Fruit fly (Drosophila melanogaster) whole organism, prepupa: ENCODE results near the gene eRF1.
A peak's percentile ranks its signal among the peaks of the same experiment; 100 is the strongest.

Experiments
- CG10631 ChIP-seq: fragments of 200-800 bp; sonication (Bioruptor generic); optimal IDR thresholded peaks from 2 replicates; lab custom pipeline; 2016; ENCODE audit warnings: missing biosample characterization, missing genetic modification characterization
- CG10669 ChIP-seq: fragments of 200-800 bp; sonication (Bioruptor generic); optimal IDR thresholded peaks from 3 replicates; lab custom pipeline; 2018; ENCODE audit warnings: missing biosample characterization, mild to moderate bottlenecking, missing genetic modification characterization, moderate library complexity
- CG11762 ChIP-seq: fragments of 200-800 bp; sonication (Bioruptor generic); optimal IDR thresholded peaks from 3 replicates; lab custom pipeline; 2016; ENCODE audit warnings: missing biosample characterization, missing genetic modification characterization; ENCODE audit not compliant: insufficient read depth
- CG11902 ChIP-seq: fragments of 200-800 bp; sonication (Bioruptor generic); optimal IDR thresholded peaks from 3 replicates; lab custom pipeline; 2016; ENCODE audit warnings: missing biosample characterization, missing genetic modification characterization
- CG15336 ChIP-seq: fragments of 200-800 bp; sonication (Bioruptor generic); IDR thresholded peaks from 2 replicates; pipeline ENCODE4 v1.3.6; 2022; ENCODE audit warnings: missing biosample characterization, missing genetic modification characterization
- CG1621 ChIP-seq: fragments of 200-800 bp; sonication (Bioruptor generic); optimal IDR thresholded peaks from 3 replicates; lab custom pipeline; 2018; ENCODE audit warnings: missing biosample characterization, mild to moderate bottlenecking, missing genetic modification characterization
- CG16779 ChIP-seq: fragments of 200-800 bp; sonication (Bioruptor generic); optimal IDR thresholded peaks from 3 replicates; lab custom pipeline; 2017; ENCODE audit warnings: missing biosample characterization, mild to moderate bottlenecking, missing genetic modification characterization
- CG31627 ChIP-seq: fragments of 200-800 bp; sonication (Bioruptor generic); optimal IDR thresholded peaks from 3 replicates; lab custom pipeline; 2016; ENCODE audit warnings: missing biosample characterization, missing genetic modification characterization
- CG4318 ChIP-seq: fragments of 200-800 bp; sonication (Bioruptor generic); optimal IDR thresholded peaks from 3 replicates; lab custom pipeline; 2017; ENCODE audit warnings: missing biosample characterization, mild to moderate bottlenecking, missing genetic modification characterization
- CG6854 ChIP-seq: fragments of 200-800 bp; sonication (Bioruptor generic); optimal IDR thresholded peaks from 2 replicates; lab custom pipeline; 2017; ENCODE audit warnings: missing biosample characterization, mild to moderate bottlenecking, missing genetic modification characterization
- CG8119 ChIP-seq: fragments of 200-800 bp; sonication (Bioruptor generic); IDR thresholded peaks from 3 replicates; pipeline ENCODE4 v1.3.6; 2022; ENCODE audit warnings: missing biosample characterization, missing genetic modification characterization
- CG8632 ChIP-seq: fragments of 200-800 bp; sonication (Bioruptor generic); optimal IDR thresholded peaks from 3 replicates; lab custom pipeline; 2016; ENCODE audit warnings: missing biosample characterization, missing genetic modification characterization
- CG9139 ChIP-seq: fragments of 200-800 bp; sonication (Bioruptor generic); optimal IDR thresholded peaks from 3 replicates; lab custom pipeline; 2017; ENCODE audit warnings: missing biosample characterization, mild to moderate bottlenecking, missing genetic modification characterization
- Eip75B ChIP-seq: fragments of 200-800 bp; sonication (Bioruptor generic); optimal IDR thresholded peaks from 3 replicates; lab custom pipeline; 2016; ENCODE audit warnings: missing biosample characterization, missing genetic modification characterization
- Eip78C ChIP-seq: fragments of 200-800 bp; sonication (Bioruptor generic); peaks from one replicate; lab custom pipeline; 2016; ENCODE audit warnings: missing biosample characterization, missing genetic modification characterization
- Eip93F ChIP-seq: fragments of 200-800 bp; sonication (Bioruptor generic); optimal IDR thresholded peaks from 2 replicates; lab custom pipeline; 2016; ENCODE audit warnings: missing biosample characterization, mild to moderate bottlenecking, missing genetic modification characterization
- Ets21C ChIP-seq: fragments of 200-800 bp; sonication (Bioruptor generic); optimal IDR thresholded peaks from 3 replicates; lab custom pipeline; 2016; ENCODE audit warnings: missing biosample characterization, missing genetic modification characterization
- Hr39 ChIP-seq: fragments of 200-800 bp; sonication (Bioruptor generic); optimal IDR thresholded peaks from 2 replicates; lab custom pipeline; 2016; ENCODE audit warnings: missing biosample characterization, missing genetic modification characterization
- Lpt ChIP-seq: fragments of 200-800 bp; sonication (Bioruptor generic); optimal IDR thresholded peaks from 3 replicates; lab custom pipeline; 2016; ENCODE audit warnings: missing biosample characterization, missing genetic modification characterization
- Met ChIP-seq: fragments of 200-800 bp; sonication (Bioruptor generic); optimal IDR thresholded peaks from 3 replicates; lab custom pipeline; 2016; ENCODE audit warnings: missing biosample characterization, missing genetic modification characterization
- Smox ChIP-seq: fragments of 200-800 bp; sonication (Bioruptor generic); optimal IDR thresholded peaks from 3 replicates; lab custom pipeline; 2016; ENCODE audit warnings: missing biosample characterization, missing genetic modification characterization
- Sox102F ChIP-seq: fragments of 200-800 bp; sonication (Bioruptor generic); optimal IDR thresholded peaks from 2 replicates; lab custom pipeline; 2016; ENCODE audit warnings: missing biosample characterization, mild to moderate bottlenecking, missing genetic modification characterization
- Sox14 ChIP-seq: fragments of 200-800 bp; sonication (Bioruptor generic); optimal IDR thresholded peaks from 3 replicates; lab custom pipeline; 2016; ENCODE audit warnings: missing biosample characterization, missing genetic modification characterization
- Sox15 ChIP-seq: fragments of 200-800 bp; sonication (Bioruptor generic); optimal IDR thresholded peaks from 3 replicates; lab custom pipeline; 2016; ENCODE audit warnings: missing biosample characterization, missing genetic modification characterization
- dac ChIP-seq: fragments of 200-800 bp; sonication (Bioruptor generic); optimal IDR thresholded peaks from 2 replicates; lab custom pipeline; 2017; ENCODE audit warnings: missing biosample characterization, mild to moderate bottlenecking, missing genetic modification characterization
- esn ChIP-seq: fragments of 200-800 bp; sonication (Bioruptor generic); optimal IDR thresholded peaks from 2 replicates; lab custom pipeline; 2016; ENCODE audit warnings: missing biosample characterization, mild to moderate bottlenecking, missing genetic modification characterization, moderate library complexity
- fd59A ChIP-seq: fragments of 200-800 bp; sonication (Bioruptor generic); optimal IDR thresholded peaks from 2 replicates; lab custom pipeline; 2017; ENCODE audit warnings: missing biosample characterization, mild to moderate bottlenecking, missing genetic modification characterization, missing genetic modification reagents
- fkh ChIP-seq: fragments of 200-800 bp; sonication (Bioruptor generic); optimal IDR thresholded peaks from 3 replicates; lab custom pipeline; 2017; ENCODE audit warnings: missing biosample characterization, mild to moderate bottlenecking, missing genetic modification characterization, moderate library complexity
- lz ChIP-seq: fragments of 200-800 bp; sonication (Bioruptor generic); optimal IDR thresholded peaks from 3 replicates; lab custom pipeline; 2016; ENCODE audit warnings: missing biosample characterization, missing genetic modification characterization
- net ChIP-seq: fragments of 200-800 bp; sonication (Bioruptor generic); optimal IDR thresholded peaks from 3 replicates; lab custom pipeline; 2016; ENCODE audit warnings: missing biosample characterization, missing genetic modification characterization
- svp ChIP-seq: fragments of 200-800 bp; sonication (Bioruptor generic); peaks from one replicate; lab custom pipeline; 2016; ENCODE audit warnings: missing biosample characterization, missing genetic modification characterization
- vri ChIP-seq: fragments of 200-800 bp; sonication (Bioruptor generic); optimal IDR thresholded peaks from 3 replicates; lab custom pipeline; 2016; ENCODE audit warnings: missing biosample characterization, mild to moderate bottlenecking, missing genetic modification characterization

Gene eRF1

dm6 chr3L:20342334-20342733, 5.8 kb upstream of the eRF1 start, which contains the start of gene Spn77Bc:
Spn77Bc (plus strand) TSS chr3L:20342634.
- TF ChIP-seq CG8632 (GFP tag; lab: Kevin White, UChicago) (no peak), CG10631 (GFP tag; lab: Kevin White, UChicago) (no peak), CG11902 (GFP tag; lab: Kevin White, UChicago) (no peak), Met (no peak), Sox15 (no peak), Sox14 (GFP tag; lab: Kevin White, UChicago) (no peak), CG9139 (no peak), net (GFP tag; lab: Kevin White, UChicago) (no peak), Sox102F (no peak), CG4318 (no peak), CG6854 (no peak), Smox (GFP tag; lab: Kevin White, UChicago) (no peak), lz (GFP tag; lab: Kevin White, UChicago) (no peak), CG15336 (GFP tag; lab: Robert Waterston, UW) (no peak)

- TF ChIP-seq dac (GFP tag; lab: Kevin White, UChicago) = no peak
- TF ChIP-seq Eip78C (GFP tag; lab: Kevin White, UChicago) = peak; percentile 35
- TF ChIP-seq, all 60 proteins: peak for 1
These were observed 482 bp downstream of the eRF1 start for dm6 chr3L:20348581-20349093.

- TF ChIP-seq CG16779 (no peak), CG10631 (GFP tag; lab: Kevin White, UChicago) (no peak), CG10669 (GFP tag; lab: Kevin White, UChicago) (no peak), svp (GFP tag; lab: Kevin White, UChicago) (peak; percentile 89), CG15336 (GFP tag; lab: Robert Waterston, UW) (peak; percentile 22; the same call in 1 of the 2 replicates), Eip78C (GFP tag; lab: Kevin White, UChicago) (peak; percentile 73), CG8632 (GFP tag; lab: Kevin White, UChicago) (no peak), vri (GFP tag; lab: Kevin White, UChicago) (peak; percentile 25), Ets21C (no peak), CG8119 (0 out of 3 replicates have a peak, but pooled peaks have one; percentile 32), Eip75B (peak; percentile 13), Sox14 (GFP tag; lab: Kevin White, UChicago) (peak; percentile 87)
These were observed 1.3 kb downstream of the eRF1 start for dm6 chr3L:20349333-20349924.

dm6 chr3L:20353149-20353548, 5.0 kb downstream of the eRF1 start, which contains the start of gene CG5618:
CG5618 (plus strand) TSS chr3L:20353449.
- no peak for TF ChIP-seq fkh (GFP tag; lab: Kevin White, UChicago)
- no peak for TF ChIP-seq CG8632 (GFP tag; lab: Kevin White, UChicago)
- TF ChIP-seq Eip78C (GFP tag; lab: Kevin White, UChicago) = no peak
- TF ChIP-seq CG8119 = no peak
- no peak for TF ChIP-seq CG16779
- no peak for TF ChIP-seq CG1621
- TF ChIP-seq vri (GFP tag; lab: Kevin White, UChicago) = no peak
- TF ChIP-seq Lpt (GFP tag; lab: Kevin White, UChicago) = no peak
- no peak for TF ChIP-seq fd59A (GFP tag; lab: Kevin White, UChicago)
- no peak for TF ChIP-seq Hr39 (GFP tag; lab: Kevin White, UChicago)
- TF ChIP-seq Sox15 = no peak
- TF ChIP-seq CG11762 (GFP tag; lab: Kevin White, UChicago) = no peak
- no peak for TF ChIP-seq CG15336 (GFP tag; lab: Robert Waterston, UW)

- TF ChIP-seq Eip75B = no peak
- TF ChIP-seq CG15336 (GFP tag; lab: Robert Waterston, UW) = peak; percentile 48
- TF ChIP-seq vri (GFP tag; lab: Kevin White, UChicago) = peak; percentile 46
- no peak for TF ChIP-seq fkh (GFP tag; lab: Kevin White, UChicago)
- TF ChIP-seq esn (GFP tag; lab: Kevin White, UChicago) = peak; percentile 30
- TF ChIP-seq CG11762 (GFP tag; lab: Kevin White, UChicago) = peak; percentile 6
- peak; percentile 8 for TF ChIP-seq CG31627 (GFP tag; lab: Kevin White, UChicago)
- TF ChIP-seq Eip93F (GFP tag; lab: Kevin White, UChicago) = peak; percentile 19
- TF ChIP-seq svp (GFP tag; lab: Kevin White, UChicago) = peak; percentile 85
These were observed 5.7 kb downstream of the eRF1 start for dm6 chr3L:20353726-20354332.
